Fruit fly (Drosophila melanogaster) whole organism, adult: ENCODE results near the gene Ugt37A2.
A peak's percentile ranks its signal among the peaks of the same experiment; 100 is the strongest.

Source experiments
- CG11617 ChIP-seq: fragments of 200-800 bp; sonication (Bioruptor generic); optimal IDR thresholded peaks from 2 replicates; lab custom pipeline; 2017; ENCODE audit warnings: mild to moderate bottlenecking, missing biosample characterization, missing genetic modification reagents, missing genetic modification characterization
- CG1620 ChIP-seq: fragments of 200-800 bp; sonication (Bioruptor generic); optimal IDR thresholded peaks from 2 replicates; lab custom pipeline; 2016; ENCODE audit warnings: missing biosample characterization, missing genetic modification characterization
- CG33017 ChIP-seq: fragments of 200-800 bp; sonication (Bioruptor generic); optimal IDR thresholded peaks from 2 replicates; lab custom pipeline; 2018; ENCODE audit warnings: missing biosample characterization, mild to moderate bottlenecking, missing genetic modification characterization, moderate library complexity
- CG5204 ChIP-seq: fragments of 200-800 bp; sonication (Bioruptor generic); optimal IDR thresholded peaks from 2 replicates; lab custom pipeline; 2016; ENCODE audit warnings: missing biosample characterization, missing genetic modification characterization
- CG7101 ChIP-seq: fragments of 200-800 bp; sonication (Bioruptor generic); optimal IDR thresholded peaks from 2 replicates; lab custom pipeline; 2018; ENCODE audit warnings: missing biosample characterization, mild to moderate bottlenecking, missing genetic modification characterization, moderate library complexity
- Crg-1 ChIP-seq: fragments of 200-800 bp; sonication (Bioruptor generic); optimal IDR thresholded peaks from 2 replicates; lab custom pipeline; 2016; ENCODE audit warnings: missing biosample characterization, missing genetic modification characterization
- Mnt ChIP-seq: fragments of 200-800 bp; sonication (Bioruptor generic); optimal IDR thresholded peaks from 2 replicates; lab custom pipeline; 2016; ENCODE audit warnings: missing biosample characterization, mild to moderate bottlenecking, missing genetic modification characterization
- bab1 ChIP-seq: fragments of 200-800 bp; sonication (Bioruptor generic); optimal IDR thresholded peaks from 3 replicates; lab custom pipeline; 2019; ENCODE audit warnings: missing biosample characterization, mild to moderate bottlenecking, missing genetic modification characterization, moderate library complexity
- cic ChIP-seq: fragments of 200-800 bp; sonication (Bioruptor generic); optimal IDR thresholded peaks from 2 replicates; lab custom pipeline; 2017; ENCODE audit warnings: missing biosample characterization, mild to moderate bottlenecking, missing genetic modification characterization, moderate library complexity
- cnc ChIP-seq, 2 experiments: fragments of >200 bp; optimal IDR thresholded peaks; 2 replicates each; lab custom pipeline; 2017
- kay ChIP-seq: fragments of 200-800 bp; sonication (Bioruptor generic); peaks from one replicate; lab custom pipeline; 2016; ENCODE audit warnings: missing biosample characterization, missing genetic modification characterization, borderline replicate concordance
- ovo ChIP-seq: fragments of 200-800 bp; sonication (Bioruptor generic); optimal IDR thresholded peaks from 2 replicates; lab custom pipeline; 2016; ENCODE audit warnings: missing biosample characterization, missing genetic modification characterization
- toe ChIP-seq: fragments of 200-800 bp; sonication (Bioruptor generic); optimal IDR thresholded peaks from 2 replicates; lab custom pipeline; 2016; ENCODE audit warnings: missing biosample characterization, missing genetic modification characterization

- TF ChIP-seq CG5204 (GFP tag; lab: Kevin White, UChicago) (no peak), Mnt (GFP tag; lab: Kevin White, UChicago) (no peak), Crg-1 (GFP tag; lab: Kevin White, UChicago) (no peak), cnc (optimal IDR thresholded peaks at IDR 0.05; lab: Kevin White, UChicago) (no peak), bab1 (GFP tag; lab: Kevin White, UChicago) (no peak), CG1620 (GFP tag; lab: Kevin White, UChicago) (no peak), toe (no peak), kay (GFP tag; lab: Kevin White, UChicago) (no peak), ovo (GFP tag; lab: Kevin White, UChicago) (no peak), CG11617 (GFP tag; lab: Kevin White, UChicago) (no peak), CG33017 (peak; percentile 38), cic (GFP tag; lab: Kevin White, UChicago) (peak; percentile 30), CG7101 (tag; lab: Kevin White, UChicago) (no peak)
Observed at dm6 chr3R:12715253-12715652, 24.2 kb upstream of the Ugt37A2 start.
